Worm (Caenorhabditis elegans): ENCODE measurements around the gene rpc-1.

ce11 chrIV:7166553-7166952 lies 1.0 kb upstream of the rpc-1 start, which contains the start of gene C42D4.18:
- no peak for TF ChIP-seq him-1 (tag; optimal IDR thresholded peaks at IDR 0.05)
- no peak for TF ChIP-seq W03F9.2 (tag; optimal IDR thresholded peaks at IDR 0.05)
- TF ChIP-seq dao-5 (tag; optimal IDR thresholded peaks at IDR 0.05): no peak
